Fruit fly (Drosophila melanogaster) whole organism, embryonic: ENCODE data around the gene Mnn1.

Experiments used
- Adf1 ChIP-seq: fragments of 200-800 bp; sonication (Bioruptor generic); IDR thresholded peaks from 2 replicates; pipeline ENCODE4 v1.3.6; 2022; ENCODE audit warnings: missing biosample characterization, missing genetic modification characterization
- Asciz ChIP-seq: fragments of 200-800 bp; sonication (Bioruptor generic); optimal IDR thresholded peaks from 2 replicates; lab custom pipeline; 2017; ENCODE audit warnings: missing biosample characterization, mild to moderate bottlenecking, missing genetic modification characterization, missing genetic modification reagents
- Bdp1 ChIP-seq: fragments of 200-800 bp; sonication (Bioruptor generic); optimal IDR thresholded peaks from 3 replicates; lab custom pipeline; 2016; ENCODE audit warnings: missing biosample characterization, missing genetic modification characterization
- CG10147 ChIP-seq: fragments of 200-800 bp; sonication (Bioruptor generic); optimal IDR thresholded peaks from 2 replicates; lab custom pipeline; 2019; ENCODE audit warnings: missing biosample characterization, mild to moderate bottlenecking, missing genetic modification characterization, moderate library complexity
- CG10274 ChIP-seq: fragments of 200-800 bp; sonication (Bioruptor generic); optimal IDR thresholded peaks from 3 replicates; lab custom pipeline; 2017; ENCODE audit warnings: missing biosample characterization, mild to moderate bottlenecking, missing genetic modification characterization
- CG12071 ChIP-seq: fragments of 200-800 bp; sonication (Bioruptor generic); optimal IDR thresholded peaks from 3 replicates; lab custom pipeline; 2018; ENCODE audit warnings: missing biosample characterization, mild to moderate bottlenecking, missing genetic modification characterization
- CG12236 ChIP-seq: fragments of 200-800 bp; sonication (Bioruptor generic); optimal IDR thresholded peaks from 2 replicates; lab custom pipeline; 2016; ENCODE audit warnings: missing biosample characterization, missing genetic modification characterization
- CG12391 ChIP-seq: fragments of 200-800 bp; sonication (Bioruptor generic); optimal IDR thresholded peaks from 3 replicates; lab custom pipeline; 2018; ENCODE audit warnings: missing biosample characterization, mild to moderate bottlenecking, missing genetic modification characterization, moderate library complexity
- CG13624 ChIP-seq: fragments of 200-800 bp; sonication (Bioruptor generic); optimal IDR thresholded peaks from 2 replicates; lab custom pipeline; 2016; ENCODE audit warnings: missing biosample characterization, missing genetic modification characterization
- CG14710 ChIP-seq: fragments of 200-800 bp; sonication (Bioruptor generic); optimal IDR thresholded peaks from 3 replicates; lab custom pipeline; 2019; ENCODE audit warnings: missing biosample characterization, mild to moderate bottlenecking, missing genetic modification characterization, moderate library complexity
- CG16815 ChIP-seq: fragments of 200-800 bp; sonication (Bioruptor generic); optimal IDR thresholded peaks from 3 replicates; lab custom pipeline; 2017; ENCODE audit warnings: missing biosample characterization, mild to moderate bottlenecking, missing genetic modification characterization
- CG17612 ChIP-seq: fragments of 200-800 bp; sonication (Bioruptor generic); IDR thresholded peaks from 2 replicates; pipeline ENCODE4 v1.3.6; 2022; ENCODE audit warnings: missing biosample characterization, missing genetic modification characterization
- CG18599 ChIP-seq: fragments of 200-800 bp; sonication (Bioruptor generic); optimal IDR thresholded peaks from 3 replicates; lab custom pipeline; 2017; ENCODE audit warnings: missing biosample characterization, missing genetic modification characterization, mild to moderate bottlenecking, moderate library complexity, missing genetic modification reagents
- CG3995 ChIP-seq: fragments of 200-800 bp; sonication (Bioruptor generic); optimal IDR thresholded peaks from 3 replicates; lab custom pipeline; 2016; ENCODE audit warnings: missing biosample characterization, missing genetic modification characterization
- CG4820 ChIP-seq: fragments of 200-800 bp; sonication (Bioruptor generic); optimal IDR thresholded peaks from 3 replicates; lab custom pipeline; 2016; ENCODE audit warnings: missing biosample characterization, missing genetic modification characterization
- CG6854 ChIP-seq: fragments of 200-800 bp; sonication (Bioruptor generic); optimal IDR thresholded peaks from 3 replicates; lab custom pipeline; 2017; ENCODE audit warnings: missing biosample characterization, mild to moderate bottlenecking, missing genetic modification characterization
- CG7839 ChIP-seq: fragments of 200-800 bp; sonication (Bioruptor generic); optimal IDR thresholded peaks from 3 replicates; lab custom pipeline; 2018; ENCODE audit warnings: missing biosample characterization, mild to moderate bottlenecking, missing genetic modification characterization, moderate library complexity
- CG7928 ChIP-seq: fragments of 200-800 bp; sonication (Bioruptor generic); optimal IDR thresholded peaks from 2 replicates; lab custom pipeline; 2017; ENCODE audit warnings: missing biosample characterization, mild to moderate bottlenecking, missing genetic modification characterization
- CG7987 ChIP-seq: fragments of 200-800 bp; sonication (Bioruptor generic); optimal IDR thresholded peaks from 2 replicates; lab custom pipeline; 2018; ENCODE audit warnings: missing biosample characterization, mild to moderate bottlenecking, missing genetic modification characterization, moderate library complexity
- CTCF ChIP-seq: fragments of 200-800 bp; sonication (Bioruptor generic); optimal IDR thresholded peaks from 2 replicates; lab custom pipeline; 2017; ENCODE audit warnings: missing biosample characterization, mild to moderate bottlenecking, missing genetic modification characterization, moderate library complexity
- CoRest ChIP-seq: fragments of 200-800 bp; sonication (Bioruptor generic); optimal IDR thresholded peaks from 3 replicates; lab custom pipeline; 2018; ENCODE audit warnings: missing biosample characterization, mild to moderate bottlenecking, missing genetic modification characterization, moderate library complexity
- D ChIP-seq, 2 experiments: fragments of 200-800 bp in 1 of 2; fragments of >200 bp in 1 of 2; sonication (Bioruptor generic) in 1 of 2; optimal IDR thresholded peaks; 2 replicates in 1 of 2; 3 replicates in 1 of 2; lab custom pipeline; 2017; ENCODE audit warnings: mild to moderate bottlenecking in 1 of 2, missing biosample characterization in 1 of 2, missing genetic modification characterization in 1 of 2, missing genetic modification reagents in 1 of 2
- H2.0 ChIP-seq: fragments of 200-800 bp; sonication (Bioruptor generic); IDR thresholded peaks from 2 replicates; pipeline ENCODE4 v1.3.6; 2022; ENCODE audit warnings: missing biosample characterization, missing genetic modification characterization
- Jarid2 ChIP-seq: fragments of 200-800 bp; sonication (Bioruptor generic); optimal IDR thresholded peaks from 3 replicates; lab custom pipeline; 2017; ENCODE audit warnings: mild to moderate bottlenecking, missing biosample characterization, missing genetic modification reagents, missing genetic modification characterization
- Lim3 ChIP-seq: fragments of 200-800 bp; sonication (Bioruptor generic); IDR thresholded peaks from 2 replicates; pipeline ENCODE4 v1.3.6; 2022; ENCODE audit warnings: missing biosample characterization, missing genetic modification characterization
- Med ChIP-seq: fragments of 200-800 bp; sonication (Bioruptor generic); peaks from one replicate; lab custom pipeline; 2016; ENCODE audit warnings: missing biosample characterization, missing genetic modification characterization, mild to moderate bottlenecking, inconsistent platforms, moderate library complexity
- al ChIP-seq: fragments of 200-800 bp; sonication (Bioruptor generic); IDR thresholded peaks from 2 replicates; pipeline ENCODE4 v1.3.6; 2022; ENCODE audit warnings: missing biosample characterization, missing genetic modification characterization
- ci ChIP-seq: fragments of 200-800 bp; sonication (Bioruptor generic); IDR thresholded peaks from 3 replicates; pipeline ENCODE4 v1.3.6; 2022; ENCODE audit warnings: missing biosample characterization, missing genetic modification characterization
- dpn ChIP-seq, 2 experiments: fragments of 200-800 bp; sonication (Bioruptor generic); optimal IDR thresholded peaks; 3 replicates each; lab custom pipeline; 2016; ENCODE audit warnings: missing biosample characterization in 2 of 2, missing genetic modification characterization in 2 of 2
- en ChIP-seq: fragments of 200-800 bp; sonication (Bioruptor generic); optimal IDR thresholded peaks from 2 replicates; lab custom pipeline; 2016; ENCODE audit warnings: missing biosample characterization, missing genetic modification characterization
- eve ChIP-seq, 2 experiments: fragments of >200 bp; optimal IDR thresholded peaks; 2 replicates each; lab custom pipeline; 2017; ENCODE audit warnings: missing biosample characterization in 2 of 2, missing genetic modification characterization in 2 of 2
- ftz-f1 ChIP-seq: fragments of 200-800 bp; sonication (Bioruptor generic); optimal IDR thresholded peaks from 2 replicates; lab custom pipeline; 2016; ENCODE audit warnings: missing biosample characterization, missing genetic modification characterization
- gt ChIP-seq: fragments of 200-800 bp; sonication (Bioruptor generic); IDR thresholded peaks from 2 replicates; pipeline ENCODE4 v1.3.6; 2022; ENCODE audit warnings: missing biosample characterization, missing genetic modification characterization
- kay ChIP-seq: fragments of 200-800 bp; sonication (Bioruptor generic); optimal IDR thresholded peaks from 2 replicates; lab custom pipeline; 2016; ENCODE audit warnings: missing biosample characterization, missing genetic modification characterization
- ken ChIP-seq: fragments of 200-800 bp; sonication (Bioruptor generic); IDR thresholded peaks from 3 replicates; pipeline ENCODE4 v1.3.6; 2022; ENCODE audit warnings: missing biosample characterization, missing genetic modification characterization
- mirr ChIP-seq: fragments of 200-800 bp; sonication (Bioruptor generic); optimal IDR thresholded peaks from 3 replicates; lab custom pipeline; 2018; ENCODE audit warnings: missing biosample characterization, mild to moderate bottlenecking, missing genetic modification characterization
- pan ChIP-seq, 4 experiments: fragments of >200 bp in 3 of 4; fragments of 200-800 bp in 1 of 4; sonication (Bioruptor generic) in 1 of 4; optimal IDR thresholded peaks in 3 of 4; IDR thresholded peaks in 1 of 4; 2 replicates each; pipeline versions ENCODE4 v1.3.6 to Lab custom; 2017 to 2022; ENCODE audit warnings: missing biosample characterization in 2 of 4, missing genetic modification characterization in 2 of 4, mixed read lengths in 1 of 4
- prd ChIP-seq, 3 experiments: fragments of >200 bp in 2 of 3; fragments of 200-800 bp in 1 of 3; sonication (Bioruptor generic) in 1 of 3; optimal IDR thresholded peaks in 2 of 3; IDR thresholded peaks in 1 of 3; 2 replicates in 2 of 3; 3 replicates in 1 of 3; pipeline versions ENCODE4 v1.3.6 to Lab custom; 2017 to 2022; ENCODE audit warnings: missing biosample characterization in 1 of 3, missing genetic modification characterization in 1 of 3
- psq ChIP-seq: fragments of 200-800 bp; sonication (Bioruptor generic); optimal IDR thresholded peaks from 2 replicates; lab custom pipeline; 2017; ENCODE audit warnings: missing biosample characterization, missing genetic modification characterization
- row ChIP-seq: fragments of 200-800 bp; sonication (Bioruptor generic); IDR thresholded peaks from 3 replicates; pipeline ENCODE4 v1.3.6; 2022; ENCODE audit warnings: missing biosample characterization, missing genetic modification characterization
- salm ChIP-seq: fragments of 200-800 bp; sonication (Bioruptor generic); optimal IDR thresholded peaks from 2 replicates; lab custom pipeline; 2018; ENCODE audit warnings: missing biosample characterization, mild to moderate bottlenecking, missing genetic modification characterization
- stwl ChIP-seq: fragments of 200-800 bp; sonication (Bioruptor generic); optimal IDR thresholded peaks from 3 replicates; lab custom pipeline; 2018; ENCODE audit warnings: missing biosample characterization, mild to moderate bottlenecking, missing genetic modification characterization, moderate library complexity
- tio ChIP-seq: fragments of 200-800 bp; sonication (Bioruptor generic); optimal IDR thresholded peaks from 2 replicates; lab custom pipeline; 2017; ENCODE audit warnings: missing biosample characterization, missing genetic modification characterization, inconsistent platforms
- usp ChIP-seq: fragments of >200 bp; optimal IDR thresholded peaks from 2 replicates; lab custom pipeline; 2017; ENCODE audit warnings: missing biosample characterization, missing genetic modification characterization
- vfl ChIP-seq: fragments of 200-800 bp; sonication (Bioruptor generic); optimal IDR thresholded peaks from 2 replicates; lab custom pipeline; 2016; ENCODE audit warnings: missing biosample characterization, missing genetic modification characterization
- vvl ChIP-seq: fragments of 200-800 bp; sonication (Bioruptor generic); IDR thresholded peaks from 2 replicates; pipeline ENCODE4 v1.3.6; 2022; ENCODE audit warnings: missing biosample characterization, missing genetic modification characterization
- wek ChIP-seq: fragments of 200-800 bp; sonication (Bioruptor generic); optimal IDR thresholded peaks from 3 replicates; lab custom pipeline; 2018; ENCODE audit warnings: missing biosample characterization, mild to moderate bottlenecking, missing genetic modification characterization, moderate library complexity
- zen ChIP-seq: fragments of 200-800 bp; sonication (Bioruptor generic); optimal IDR thresholded peaks from 3 replicates; lab custom pipeline; 2018; ENCODE audit warnings: missing biosample characterization, mild to moderate bottlenecking, missing genetic modification characterization, moderate library complexity

Mnn1 gene

dm6 chr2L:7043039-7043905 is 12.8 kb upstream of the Mnn1 start (continued):
- no peak for TF ChIP-seq usp (GFP tag; lab: Kevin White, UChicago)
- no peak for TF ChIP-seq CTCF (GFP tag; lab: Kevin White, UChicago)
- peak; percentile 8 for TF ChIP-seq CG6854 (GFP tag; lab: Kevin White, UChicago)
- peak; percentile 27 for TF ChIP-seq CG18599 (GFP tag; lab: Kevin White, UChicago)
- no peak for TF ChIP-seq CG3995 (GFP tag; lab: Kevin White, UChicago)
- no peak for TF ChIP-seq eve (GFP tag; optimal IDR thresholded peaks at IDR 0.05; lab: Kevin White, UChicago)
- TF ChIP-seq CG12236 (GFP tag; lab: Kevin White, UChicago) = peak; percentile 33
- no peak for TF ChIP-seq Asciz (GFP tag; lab: Kevin White, UChicago)
- TF ChIP-seq Bdp1 (GFP tag; lab: Kevin White, UChicago) = peak; percentile 30
- TF ChIP-seq CG14710 (tag; lab: Kevin White, UChicago) = no peak
- TF ChIP-seq CG16815 (GFP tag; lab: Kevin White, UChicago) = no peak
- no peak for TF ChIP-seq D (optimal IDR thresholded peaks at IDR 0.05; lab: Kevin White, UChicago)
- TF ChIP-seq D (GFP tag; optimal IDR thresholded peaks at IDR 0.05; lab: Kevin White, UChicago) = peak; percentile 8
- no peak for TF ChIP-seq en (GFP tag; lab: Kevin White, UChicago)
- TF ChIP-seq Med = peak; percentile 78
- TF ChIP-seq ken (GFP tag; lab: Robert Waterston, UW) = peak; percentile 52; the same call in 2 of the 3 replicates
- TF ChIP-seq CG13624 = no peak
- TF ChIP-seq Jarid2 (GFP tag; lab: Kevin White, UChicago) = no peak
- TF ChIP-seq tio (GFP tag; lab: Kevin White, UChicago) = peak; percentile 25
- no peak for TF ChIP-seq zen (tag; lab: Kevin White, UChicago)
- no peak for TF ChIP-seq salm (tag; lab: Kevin White, UChicago)
- peak; percentile 13 for TF ChIP-seq CG7987
- TF ChIP-seq mirr (GFP tag; lab: Kevin White, UChicago) = no peak
- no peak for TF ChIP-seq vfl (GFP tag; lab: Kevin White, UChicago)
- TF ChIP-seq CG7839 (tag; lab: Kevin White, UChicago) = peak; percentile 27
- no peak for TF ChIP-seq psq
- no peak for TF ChIP-seq stwl
- TF ChIP-seq prd (optimal IDR thresholded peaks at IDR 0.05; lab: Kevin White, UChicago) = no peak
- TF ChIP-seq prd (GFP tag; IDR thresholded peaks at IDR 0.05; lab: Robert Waterston, UW) = peak; percentile 49
- TF ChIP-seq kay (GFP tag; lab: Kevin White, UChicago) = no peak
- TF ChIP-seq row (GFP tag; lab: Robert Waterston, UW) = peak; percentile 42
- TF ChIP-seq CG12391 (tag; lab: Kevin White, UChicago) = no peak
- TF ChIP-seq Lim3 (GFP tag; lab: Robert Waterston, UW) = no peak
- 0 out of 2 replicates have a peak, but pooled peaks have one; percentile 12 for TF ChIP-seq gt (GFP tag; lab: Robert Waterston, UW)
- peak; percentile 41 for TF ChIP-seq wek (GFP tag; lab: Kevin White, UChicago)
- TF ChIP-seq CG17612 (GFP tag; lab: Robert Waterston, UW) = no peak
- peak; percentile 37 for TF ChIP-seq CoRest
- TF ChIP-seq pan (optimal IDR thresholded peaks at IDR 0.05; lab: Kevin White, UChicago) = no peak
- peak in 1 of 2 experiments; percentile 10 for TF ChIP-seq pan (GFP tag; optimal IDR thresholded peaks at IDR 0.05 in 1 of 2, IDR thresholded peaks at IDR 0.05 in 1 of 2)
- TF ChIP-seq CG10274 (GFP tag; lab: Kevin White, UChicago) = no peak
- TF ChIP-seq CG12071 (GFP tag; lab: Kevin White, UChicago) = no peak
- TF ChIP-seq ftz-f1 = no peak
- TF ChIP-seq vvl (GFP tag; lab: Robert Waterston, UW) = no peak
- peak; percentile 84 for TF ChIP-seq ci
- TF ChIP-seq H2.0 = no peak
- no peak for TF ChIP-seq al (GFP tag; lab: Robert Waterston, UW)
- no peak for TF ChIP-seq CG10147 (GFP tag; lab: Kevin White, UChicago)
- TF ChIP-seq Adf1 (GFP tag; lab: Robert Waterston, UW) = no peak
- TF ChIP-seq CG7928 (GFP tag; lab: Kevin White, UChicago) = no peak
- TF ChIP-seq CG4820 (GFP tag; lab: Kevin White, UChicago) = no peak
- TF ChIP-seq dpn (GFP tag; optimal IDR thresholded peaks at IDR 0.05; lab: Kevin White, UChicago) = no peak
